Worm (Caenorhabditis elegans): ENCODE results near the gene cdh-4.

Gene cdh-4

DNA sequence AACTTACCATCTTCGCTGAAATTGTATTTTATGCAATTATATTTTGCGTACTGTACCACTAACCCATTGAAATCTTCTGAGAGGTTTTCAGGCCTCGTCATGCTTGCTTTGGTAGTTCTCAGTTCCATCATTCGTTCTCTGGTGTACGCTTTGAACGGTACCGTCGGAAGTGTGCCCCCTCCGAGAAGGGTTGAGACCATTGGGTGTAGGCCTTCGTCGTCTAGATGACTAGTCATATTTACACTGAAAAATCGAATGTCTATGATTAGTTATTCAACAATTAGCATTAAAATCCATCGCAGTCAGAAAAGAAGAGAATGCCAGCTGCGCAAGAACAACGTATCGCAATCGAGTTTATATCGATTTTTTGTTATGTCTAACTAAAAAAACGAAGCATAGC, 45.2 kb upstream of the cdh-4 start, which contains the start of gene ifet-1:
Gene ifet-1, minus strand, starts transcription at position 243 of the 400 bp plus-strand sequence.
- no peak for TF ChIP-seq nhr-12 (tag; optimal IDR thresholded peaks at IDR 0.05)
- TF ChIP-seq unc-55 (GFP tag; optimal IDR thresholded peaks at IDR 0.05): no peak
- TF ChIP-seq mab-5 (tag; optimal IDR thresholded peaks at IDR 0.05): no peak
- no peak for TF ChIP-seq R02D3.7 (tag; optimal IDR thresholded peaks at IDR 0.05)
- no peak for TF ChIP-seq elt-1 (tag; optimal IDR thresholded peaks at IDR 0.05)
- TF ChIP-seq dmd-4 (tag; optimal IDR thresholded peaks at IDR 0.05): no peak
- TF ChIP-seq nhr-237 (tag; optimal IDR thresholded peaks at IDR 0.05): no peak
- TF ChIP-seq nhr-25 (tag; optimal IDR thresholded peaks at IDR 0.05): no peak
- TF ChIP-seq F13H6.1 (tag; optimal IDR thresholded peaks at IDR 0.05): no peak

DNA sequence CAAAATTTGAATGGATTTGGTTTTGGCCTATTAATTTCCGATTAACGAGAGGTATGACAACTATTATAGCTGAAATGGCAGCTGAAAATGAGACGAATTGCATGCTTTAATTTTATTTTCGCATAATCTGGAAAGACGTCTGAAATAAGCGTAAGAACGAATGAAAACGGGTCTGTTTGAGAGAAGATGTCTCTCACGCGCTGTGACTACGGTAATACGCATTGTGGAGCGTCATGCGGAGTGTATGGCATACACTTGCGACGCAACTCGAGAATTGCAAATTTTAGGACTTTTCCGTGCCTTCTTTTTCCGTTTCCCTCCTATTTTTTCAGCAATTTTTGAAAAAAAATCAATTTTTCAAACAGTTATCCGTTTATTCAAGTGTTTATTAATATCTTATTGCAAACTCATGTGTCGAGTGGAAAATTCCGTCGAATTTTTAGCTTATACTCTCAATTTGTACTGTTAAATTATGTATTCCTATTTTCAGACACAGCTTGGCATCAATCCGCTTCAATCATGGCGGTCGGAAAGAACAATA, 44.7 kb upstream of the cdh-4 start, which contains the start of gene rps-1:
Gene rps-1, plus strand, starts transcription at position 491 of the 541 bp plus-strand sequence.
- TF ChIP-seq ztf-4 (tag; optimal IDR thresholded peaks at IDR 0.05) (peak; percentile 99), egl-27 (tag; optimal IDR thresholded peaks at IDR 0.05) (peak; percentile 97), skn-1 (tag; optimal IDR thresholded peaks at IDR 0.05) (peak; percentile 92), R02D3.7 (tag; optimal IDR thresholded peaks at IDR 0.05) (peak; percentile 81), crh-2 (tag; optimal IDR thresholded peaks at IDR 0.05) (peak; percentile 99), nhr-6 (tag; optimal IDR thresholded peaks at IDR 0.05) (peak; percentile 99), zag-1 (tag; optimal IDR thresholded peaks at IDR 0.05) (peak; percentile 96), lsy-2 (tag; optimal IDR thresholded peaks at IDR 0.05) (peak; percentile 100), alr-1 (tag; optimal IDR thresholded peaks at IDR 0.05) (no peak), lin-11 (tag; optimal IDR thresholded peaks at IDR 0.05) (peak; percentile 98), ama-1 (optimal IDR thresholded peaks at IDR 0.05) (peak; percentile 47), C34F6.9 (tag; optimal IDR thresholded peaks at IDR 0.05) (peak; percentile 100), nhr-23 (tag; optimal IDR thresholded peaks at IDR 0.05) (no peak), elt-3 (tag; optimal IDR thresholded peaks at IDR 0.05) (no peak), sma-9 (GFP tag; optimal IDR thresholded peaks at IDR 0.05) (peak; percentile 99), sma-9 (tag; optimal IDR thresholded peaks at IDR 0.05) (no peak), gmeb-1 (tag; optimal IDR thresholded peaks at IDR 0.05) (peak; percentile 96), aly-2 (tag; optimal IDR thresholded peaks at IDR 0.05) (peak; percentile 89), ZK546.5 (tag; optimal IDR thresholded peaks at IDR 0.05) (peak; percentile 84), lin-39 (tag; optimal IDR thresholded peaks at IDR 0.05) (peak; percentile 80), sem-4 (tag; optimal IDR thresholded peaks at IDR 0.05) (peak; percentile 100), nhr-12 (tag; optimal IDR thresholded peaks at IDR 0.05) (peak; percentile 77), elt-1 (tag; optimal IDR thresholded peaks at IDR 0.05) (no peak), F13H6.1 (tag; optimal IDR thresholded peaks at IDR 0.05) (peak; percentile 99), nhr-129 (tag; optimal IDR thresholded peaks at IDR 0.05) (peak; percentile 99), nhr-11 (tag; optimal IDR thresholded peaks at IDR 0.05) (no peak), blmp-1 (tag; optimal IDR thresholded peaks at IDR 0.05; ENCODE audit: insufficient read depth) (peak; percentile 95), peb-1 (tag; optimal IDR thresholded peaks at IDR 0.05) (no peak), unc-39 (tag; optimal IDR thresholded peaks at IDR 0.05) (no peak), nhr-10 (tag; optimal IDR thresholded peaks at IDR 0.05) (peak; percentile 90), snpc-4 (tag; optimal IDR thresholded peaks at IDR 0.05) (peak; percentile 92), dmd-4 (tag; optimal IDR thresholded peaks at IDR 0.05) (peak; percentile 63), mdl-1 (tag; optimal IDR thresholded peaks at IDR 0.05) (peak; percentile 93 to 95), ceh-82 (tag; optimal IDR thresholded peaks at IDR 0.05) (peak; percentile 94), mab-5 (tag; optimal IDR thresholded peaks at IDR 0.05) (peak; percentile 97), nhr-25 (tag; optimal IDR thresholded peaks at IDR 0.05) (peak; percentile 99), unc-62 (GFP tag; optimal IDR thresholded peaks at IDR 0.05) (peak; percentile 80), ztf-11 (tag; optimal IDR thresholded peaks at IDR 0.05) (peak; percentile 61), ztf-1 (GFP tag; conservative IDR thresholded peaks at IDR 0.05) (no peak), nhr-77 (tag; optimal IDR thresholded peaks at IDR 0.05) (peak; percentile 92), sma-3 (GFP tag; optimal IDR thresholded peaks at IDR 0.05) (peak; percentile 99), nhr-21 (tag; optimal IDR thresholded peaks at IDR 0.05) (peak; percentile 99), Y55F3AM.14 (GFP tag; optimal IDR thresholded peaks at IDR 0.05) (peak; percentile 97), nhr-237 (tag; optimal IDR thresholded peaks at IDR 0.05) (peak; percentile 89), mbf-1 (tag; optimal IDR thresholded peaks at IDR 0.05) (peak; percentile 53), unc-55 (GFP tag; optimal IDR thresholded peaks at IDR 0.05) (peak; percentile 99), lin-13 (GFP tag; optimal IDR thresholded peaks at IDR 0.05) (peak; percentile 98), fos-1 (tag; optimal IDR thresholded peaks at IDR 0.05) (peak; percentile 99), ceh-16 (tag; optimal IDR thresholded peaks at IDR 0.05) (peak; percentile 95)
